Fruit fly (Drosophila melanogaster) whole organism, embryonic: ENCODE measurements around the gene HDAC4.

Experiments used
- ATbp ChIP-seq: fragments of 200-800 bp; sonication (Bioruptor generic); optimal IDR thresholded peaks from 2 replicates; lab custom pipeline; 2017; ENCODE audit warnings: missing biosample characterization, mild to moderate bottlenecking, missing genetic modification characterization, missing genetic modification reagents
- Ada2b ChIP-seq: fragments of 200-800 bp; sonication (Bioruptor generic); IDR thresholded peaks from 2 replicates; pipeline ENCODE4 v1.3.6; 2022; ENCODE audit warnings: missing biosample characterization, missing genetic modification characterization
- CG10147 ChIP-seq: fragments of 200-800 bp; sonication (Bioruptor generic); optimal IDR thresholded peaks from 2 replicates; lab custom pipeline; 2019; ENCODE audit warnings: missing biosample characterization, mild to moderate bottlenecking, missing genetic modification characterization, moderate library complexity
- CG10431 ChIP-seq: fragments of 200-800 bp; sonication (Bioruptor generic); optimal IDR thresholded peaks from 3 replicates; lab custom pipeline; 2018; ENCODE audit warnings: missing biosample characterization, mild to moderate bottlenecking, missing genetic modification characterization
- CG12155 ChIP-seq: fragments of 200-800 bp; sonication (Bioruptor generic); optimal IDR thresholded peaks from 3 replicates; lab custom pipeline; 2016; ENCODE audit warnings: missing biosample characterization, missing genetic modification characterization
- CG12942 ChIP-seq: fragments of 200-800 bp; sonication (Bioruptor generic); optimal IDR thresholded peaks from 3 replicates; lab custom pipeline; 2016; ENCODE audit warnings: missing biosample characterization, missing genetic modification characterization
- CG13296 ChIP-seq: fragments of 200-800 bp; sonication (Bioruptor generic); optimal IDR thresholded peaks from 3 replicates; lab custom pipeline; 2018; ENCODE audit warnings: missing biosample characterization, mild to moderate bottlenecking, missing genetic modification characterization
- CG13424 ChIP-seq: fragments of 200-800 bp; sonication (Bioruptor generic); optimal IDR thresholded peaks from 2 replicates; lab custom pipeline; 2019; ENCODE audit warnings: missing biosample characterization, mild to moderate bottlenecking, missing genetic modification characterization, moderate library complexity
- CG15269 ChIP-seq: fragments of 200-800 bp; sonication (Bioruptor generic); optimal IDR thresholded peaks from 2 replicates; lab custom pipeline; 2018; ENCODE audit warnings: missing biosample characterization, mild to moderate bottlenecking, missing genetic modification characterization, moderate library complexity
- CG15696 ChIP-seq: fragments of 200-800 bp; sonication (Bioruptor generic); optimal IDR thresholded peaks from 2 replicates; lab custom pipeline; 2019; ENCODE audit warnings: missing biosample characterization, mild to moderate bottlenecking, missing genetic modification characterization, moderate library complexity
- CG1647 ChIP-seq: fragments of 200-800 bp; sonication (Bioruptor generic); optimal IDR thresholded peaks from 3 replicates; lab custom pipeline; 2016; ENCODE audit warnings: missing biosample characterization, missing genetic modification characterization
- CG30403 ChIP-seq: fragments of 200-800 bp; sonication (Bioruptor generic); optimal IDR thresholded peaks from 3 replicates; lab custom pipeline; 2016; ENCODE audit warnings: missing biosample characterization, missing genetic modification characterization
- CG3407 ChIP-seq: fragments of 200-800 bp; sonication (Bioruptor generic); optimal IDR thresholded peaks from 2 replicates; lab custom pipeline; 2018; ENCODE audit warnings: missing biosample characterization, mild to moderate bottlenecking, missing genetic modification characterization
- CG3838 ChIP-seq: fragments of 200-800 bp; sonication (Bioruptor generic); optimal IDR thresholded peaks from 3 replicates; lab custom pipeline; 2016; ENCODE audit warnings: missing biosample characterization, missing genetic modification characterization
- CG42726 ChIP-seq: fragments of 200-800 bp; sonication (Bioruptor generic); IDR thresholded peaks from 2 replicates; pipeline ENCODE4 v1.3.6; 2022; ENCODE audit warnings: missing biosample characterization, missing genetic modification characterization; ENCODE audit not compliant: partially characterized antibody
- CG4404 ChIP-seq: fragments of 200-800 bp; sonication (Bioruptor generic); IDR thresholded peaks from 2 replicates; pipeline ENCODE4 v1.3.6; 2022; ENCODE audit warnings: missing biosample characterization, missing genetic modification characterization
- CG6175 ChIP-seq: fragments of 200-800 bp; sonication (Bioruptor generic); IDR thresholded peaks from 3 replicates; pipeline ENCODE4 v1.3.6; 2022; ENCODE audit warnings: missing biosample characterization, missing genetic modification characterization
- CG7556 ChIP-seq: fragments of 200-800 bp; sonication (Bioruptor generic); optimal IDR thresholded peaks from 2 replicates; lab custom pipeline; 2017; ENCODE audit warnings: missing biosample characterization, mild to moderate bottlenecking, missing genetic modification characterization
- CG8290 ChIP-seq, 3 experiments: fragments of 200-800 bp; sonication (Bioruptor generic); optimal IDR thresholded peaks; 2 replicates each; lab custom pipeline; 2016 to 2019; ENCODE audit warnings: missing biosample characterization in 3 of 3, missing genetic modification characterization in 3 of 3, mild to moderate bottlenecking in 2 of 3, moderate library complexity in 1 of 3
- CG8765 ChIP-seq: fragments of 200-800 bp; sonication (Bioruptor generic); IDR thresholded peaks from 2 replicates; pipeline ENCODE4 v1.3.6; 2022; ENCODE audit warnings: missing biosample characterization, missing genetic modification characterization
- CG9876 ChIP-seq: fragments of 200-800 bp; sonication (Bioruptor generic); optimal IDR thresholded peaks from 2 replicates; lab custom pipeline; 2016; ENCODE audit warnings: missing biosample characterization, missing genetic modification characterization
- CHES-1-like ChIP-seq: fragments of 200-800 bp; sonication (Bioruptor generic); optimal IDR thresholded peaks from 2 replicates; lab custom pipeline; 2016; ENCODE audit warnings: missing biosample characterization, missing genetic modification characterization
- Chrac-16 ChIP-seq: fragments of 200-800 bp; sonication (Bioruptor generic); optimal IDR thresholded peaks from 3 replicates; lab custom pipeline; 2016; ENCODE audit warnings: missing biosample characterization, missing genetic modification characterization
- Dref ChIP-seq: fragments of 200-800 bp; sonication (Bioruptor generic); IDR thresholded peaks from 2 replicates; pipeline ENCODE4 v1.3.6; 2022; ENCODE audit warnings: missing biosample characterization, missing genetic modification characterization
- Fer2 ChIP-seq: fragments of 200-800 bp; sonication (Bioruptor generic); optimal IDR thresholded peaks from 2 replicates; lab custom pipeline; 2018; ENCODE audit warnings: missing biosample characterization, mild to moderate bottlenecking, missing genetic modification characterization, moderate library complexity
- Fer3 ChIP-seq: fragments of 200-800 bp; sonication (Bioruptor generic); optimal IDR thresholded peaks from 2 replicates; lab custom pipeline; 2018; ENCODE audit warnings: missing biosample characterization, mild to moderate bottlenecking, missing genetic modification characterization, moderate library complexity
- GATAe ChIP-seq: fragments of 200-800 bp; sonication (Bioruptor generic); conservative IDR thresholded peaks from 2 replicates; pipeline ENCODE4 v1.3.6; 2022; ENCODE audit warnings: missing biosample characterization, missing genetic modification characterization
- Gug ChIP-seq: fragments of 200-800 bp; sonication (Bioruptor generic); IDR thresholded peaks from 4 replicates; pipeline ENCODE4 v1.3.6; 2022; ENCODE audit warnings: missing biosample characterization, missing genetic modification characterization
- Hr39 ChIP-seq: fragments of >200 bp; optimal IDR thresholded peaks from 2 replicates; lab custom pipeline; 2017
- Mes4 ChIP-seq: fragments of 200-800 bp; sonication (Bioruptor generic); optimal IDR thresholded peaks from 2 replicates; lab custom pipeline; 2016; ENCODE audit warnings: missing biosample characterization, missing genetic modification characterization
- Myb ChIP-seq: fragments of 200-800 bp; sonication (Bioruptor generic); optimal IDR thresholded peaks from 2 replicates; lab custom pipeline; 2016; ENCODE audit warnings: missing biosample characterization, missing genetic modification characterization
- PHDP ChIP-seq: fragments of 200-800 bp; sonication (Bioruptor generic); optimal IDR thresholded peaks from 3 replicates; lab custom pipeline; 2018; ENCODE audit warnings: missing biosample characterization, mild to moderate bottlenecking, missing genetic modification characterization, moderate library complexity
- Sin3A ChIP-seq: fragments of >200 bp; optimal IDR thresholded peaks from 2 replicates; lab custom pipeline; 2018
- Six4 ChIP-seq: fragments of 200-800 bp; sonication (Bioruptor generic); optimal IDR thresholded peaks from 2 replicates; lab custom pipeline; 2016; ENCODE audit warnings: missing biosample characterization, missing genetic modification characterization
- Sry-δ ChIP-seq: fragments of 200-800 bp; sonication (Bioruptor generic); optimal IDR thresholded peaks from 2 replicates; lab custom pipeline; 2016; ENCODE audit warnings: missing biosample characterization, missing genetic modification characterization
- al ChIP-seq: fragments of 200-800 bp; sonication (Bioruptor generic); IDR thresholded peaks from 2 replicates; pipeline ENCODE4 v1.3.6; 2022; ENCODE audit warnings: missing biosample characterization, missing genetic modification characterization
- cas ChIP-seq: fragments of 200-800 bp; sonication (Bioruptor generic); IDR thresholded peaks from 2 replicates; pipeline ENCODE4 v1.3.6; 2022; ENCODE audit warnings: missing biosample characterization, missing genetic modification characterization
- cato ChIP-seq: fragments of 200-800 bp; sonication (Bioruptor generic); optimal IDR thresholded peaks from 2 replicates; lab custom pipeline; 2016; ENCODE audit warnings: missing biosample characterization, missing genetic modification characterization, borderline replicate concordance
- disco-r ChIP-seq: fragments of 200-800 bp; sonication (Bioruptor generic); optimal IDR thresholded peaks from 2 replicates; lab custom pipeline; 2016; ENCODE audit warnings: missing biosample characterization, missing genetic modification characterization
- ems ChIP-seq: fragments of 200-800 bp; sonication (Bioruptor generic); optimal IDR thresholded peaks from 3 replicates; lab custom pipeline; 2016; ENCODE audit warnings: missing biosample characterization, missing genetic modification characterization
- fd102C ChIP-seq: fragments of 200-800 bp; sonication (Bioruptor generic); optimal IDR thresholded peaks from 2 replicates; lab custom pipeline; 2018; ENCODE audit warnings: missing biosample characterization, mild to moderate bottlenecking, missing genetic modification characterization, moderate library complexity
- fu2 ChIP-seq: fragments of 200-800 bp; sonication (Bioruptor generic); optimal IDR thresholded peaks from 2 replicates; lab custom pipeline; 2016; ENCODE audit warnings: missing biosample characterization, missing genetic modification characterization
- gcm2 ChIP-seq: fragments of 200-800 bp; sonication (Bioruptor generic); optimal IDR thresholded peaks from 2 replicates; lab custom pipeline; 2016; ENCODE audit warnings: missing biosample characterization, missing genetic modification characterization
- gsb-n ChIP-seq: fragments of 200-800 bp; sonication (Bioruptor generic); optimal IDR thresholded peaks from 3 replicates; lab custom pipeline; 2018; ENCODE audit warnings: missing biosample characterization, mild to moderate bottlenecking, missing genetic modification characterization
- jumu ChIP-seq: fragments of 200-800 bp; sonication (Bioruptor generic); optimal IDR thresholded peaks from 3 replicates; lab custom pipeline; 2016; ENCODE audit warnings: missing biosample characterization, missing genetic modification characterization
- mam ChIP-seq: fragments of 200-800 bp; sonication (Bioruptor generic); optimal IDR thresholded peaks from 3 replicates; lab custom pipeline; 2016; ENCODE audit warnings: missing biosample characterization, missing genetic modification characterization
- org-1 ChIP-seq: fragments of 200-800 bp; sonication (Bioruptor generic); optimal IDR thresholded peaks from 2 replicates; lab custom pipeline; 2017; ENCODE audit warnings: missing biosample characterization, missing genetic modification characterization
- otp ChIP-seq: fragments of 200-800 bp; sonication (Bioruptor generic); IDR thresholded peaks from 3 replicates; pipeline ENCODE4, ENCODE4 v1.3.6; 2022; ENCODE audit warnings: missing biosample characterization, missing genetic modification characterization
- peb ChIP-seq: fragments of 200-800 bp; sonication (Bioruptor generic); IDR thresholded peaks from 2 replicates; pipeline ENCODE4 v1.3.6; 2022; ENCODE audit warnings: missing biosample characterization, missing genetic modification characterization
- row ChIP-seq: fragments of 200-800 bp; sonication (Bioruptor generic); IDR thresholded peaks from 3 replicates; pipeline ENCODE4 v1.3.6; 2022; ENCODE audit warnings: missing biosample characterization, missing genetic modification characterization
- slbo ChIP-seq: fragments of 200-800 bp; sonication (Bioruptor generic); IDR thresholded peaks from 2 replicates; pipeline ENCODE4 v1.3.6; 2022; ENCODE audit warnings: missing biosample characterization, missing genetic modification characterization
- tap ChIP-seq: fragments of 200-800 bp; optimal IDR thresholded peaks from 3 replicates; lab custom pipeline; 2019; ENCODE audit warnings: missing biosample characterization, mild to moderate bottlenecking, missing genetic modification characterization, moderate library complexity

The HDAC4 gene

DNA sequence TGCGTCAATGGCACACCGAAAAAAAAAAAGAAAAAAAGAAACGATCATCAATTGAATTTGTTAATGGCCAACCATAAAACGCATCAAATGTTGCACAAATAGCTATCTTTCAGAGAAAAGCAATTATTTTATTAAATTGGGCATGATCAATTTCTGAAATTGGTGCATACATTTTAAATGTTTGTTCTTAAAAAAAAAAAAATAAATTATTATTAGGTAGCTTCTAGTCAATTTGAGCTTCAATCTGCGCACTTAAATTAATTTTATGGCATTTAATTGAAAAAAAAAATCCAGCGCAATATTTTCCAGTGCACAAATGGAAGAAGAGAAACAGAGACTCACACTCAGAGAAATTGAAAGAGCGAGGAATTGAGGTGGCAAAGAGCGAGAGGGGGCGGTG is 37.7 kb upstream of the HDAC4 start (continued):
- TF ChIP-seq CG9876 (GFP tag; lab: Kevin White, UChicago) (no peak), org-1 (GFP tag; lab: Kevin White, UChicago) (peak; percentile 3), mam (peak; percentile 67), CG13424 (tag; lab: Kevin White, UChicago) (peak; percentile 68), fu2 (GFP tag; lab: Kevin White, UChicago) (peak; percentile 74), Chrac-16 (GFP tag; lab: Kevin White, UChicago) (peak; percentile 69), CG1647 (GFP tag; lab: Kevin White, UChicago) (peak; percentile 49), CG10147 (peak; percentile 29), peb (no peak), fd102C (GFP tag; lab: Kevin White, UChicago) (no peak), Dref (GFP tag; lab: Robert Waterston, UW) (no peak), Mes4 (GFP tag; lab: Kevin White, UChicago) (peak; percentile 52), Sin3A (lab: Kevin White, UChicago) (no peak), otp (GFP tag; lab: Robert Waterston, UW) (no peak), ems (GFP tag; lab: Kevin White, UChicago) (peak; percentile 75), Ada2b (GFP tag; lab: Robert Waterston, UW) (peak; percentile 65), cato (peak; percentile 28), CG15696 (no peak), Hr39 (lab: Kevin White, UChicago) (no peak), CG8290 (GFP tag; optimal IDR thresholded peaks at IDR 0.05; lab: Kevin White, UChicago) (no peak), CG8290 (tag; optimal IDR thresholded peaks at IDR 0.05; lab: Kevin White, UChicago) (no peak), CG42726 (GFP tag; lab: Robert Waterston, UW) (no peak), row (GFP tag; lab: Robert Waterston, UW) (peak; percentile 69), Sry-δ (GFP tag; lab: Kevin White, UChicago) (peak; percentile 28), Gug (GFP tag; lab: Robert Waterston, UW) (0 out of 4 replicates have a peak, but pooled peaks have one; percentile 26), al (GFP tag; lab: Robert Waterston, UW) (0 out of 2 replicates have a peak, but pooled peaks have one; percentile 21), CG15269 (peak; percentile 71), slbo (peak; percentile 70), Myb (GFP tag; lab: Kevin White, UChicago) (peak; percentile 46), GATAe (GFP tag; lab: Robert Waterston, UW) (no peak), ATbp (peak; percentile 34), Fer3 (peak; percentile 51), CG6175 (GFP tag; lab: Robert Waterston, UW) (no peak), CG8765 (no peak), CG10431 (no peak), gsb-n (tag; lab: Kevin White, UChicago) (no peak), gcm2 (GFP tag; lab: Kevin White, UChicago) (no peak), jumu (GFP tag; lab: Kevin White, UChicago) (peak; percentile 21), CG3838 (no peak), CG12942 (GFP tag; lab: Kevin White, UChicago) (peak; percentile 44), CG7556 (GFP tag; lab: Kevin White, UChicago) (peak; percentile 63), Six4 (peak; percentile 50), cas (no peak), CG13296 (GFP tag; lab: Kevin White, UChicago) (peak; percentile 57), Fer2 (tag; lab: Kevin White, UChicago) (no peak), CHES-1-like (peak; percentile 63), PHDP (tag; lab: Kevin White, UChicago) (peak; percentile 72), disco-r (GFP tag; lab: Kevin White, UChicago) (peak; percentile 39), CG4404 (GFP tag; lab: Robert Waterston, UW) (peak; percentile 38; the same call in 1 of the 2 replicates), CG30403 (GFP tag; lab: Kevin White, UChicago) (peak; percentile 85), tap (tag; lab: Kevin White, UChicago) (no peak), CG12155 (GFP tag; lab: Kevin White, UChicago) (peak; percentile 60), CG3407 (GFP tag; lab: Kevin White, UChicago) (peak; percentile 19)
